Worm (Caenorhabditis elegans) whole organism, young adult: ENCODE data around the gene K01G5.10.
A peak's percentile ranks its signal among the peaks of the same experiment; 100 is the strongest.

Source experiments
- B0336.3 ChIP-seq: fragments of 200-800 bp; sonication (Bioruptor generic); IDR thresholded peaks from 2 replicates; pipeline ENCODE4 v1.3.6; 2022; ENCODE audit warnings: missing genetic modification characterization, missing compliant biosample characterization
- C06A6.2 ChIP-seq: fragments of 200-800 bp; sonication (Bioruptor generic); conservative IDR thresholded peaks from 2 replicates; pipeline ENCODE4 v1.3.6; 2022; ENCODE audit warnings: missing genetic modification characterization, missing compliant biosample characterization
- C17E4.6 ChIP-seq: fragments of 200-800 bp; sonication (Bioruptor generic); IDR thresholded peaks from 2 replicates; pipeline ENCODE4 v1.3.6; 2022; ENCODE audit warnings: missing genetic modification reagents, missing genetic modification characterization, missing compliant biosample characterization
- D2030.7 ChIP-seq: fragments of 200-800 bp; sonication (Bioruptor generic); IDR thresholded peaks from 2 replicates; pipeline ENCODE4 v1.3.6; 2022; ENCODE audit warnings: missing genetic modification reagents, missing genetic modification characterization, missing compliant biosample characterization
- F22D6.2 ChIP-seq: sonication (generic microtip); optimal IDR thresholded peaks from 2 replicates; lab custom pipeline; 2016; ENCODE audit warnings: mild to moderate bottlenecking, missing genetic modification characterization, missing compliant biosample characterization
- F33H1.4 ChIP-seq: fragments of 200-800 bp; sonication (Bioruptor generic); IDR thresholded peaks from 2 replicates; pipeline ENCODE4 v1.3.6; 2022; ENCODE audit warnings: missing genetic modification reagents, missing genetic modification characterization, missing compliant biosample characterization
- F37B4.10 ChIP-seq: fragments of 200-800 bp; sonication (Bioruptor generic); IDR thresholded peaks from 2 replicates; pipeline ENCODE4 v1.3.6; 2022; ENCODE audit warnings: missing genetic modification characterization, missing compliant biosample characterization
- F55B11.4 ChIP-seq: sonication (generic microtip); optimal IDR thresholded peaks from 2 replicates; lab custom pipeline; 2016; ENCODE audit warnings: missing compliant biosample characterization, missing genetic modification characterization, borderline replicate concordance; ENCODE audit not compliant: insufficient read depth
- F57A8.1 ChIP-seq: fragments of 200-800 bp; sonication (Bioruptor generic); optimal IDR thresholded peaks from 2 replicates; lab custom pipeline; 2018; ENCODE audit warnings: mild to moderate bottlenecking, missing genetic modification characterization, moderate library complexity, missing compliant biosample characterization
- K11D2.4 ChIP-seq: fragments of 200-800 bp; sonication (Bioruptor generic); IDR thresholded peaks from 2 replicates; pipeline ENCODE4 v1.3.6; 2022; ENCODE audit warnings: missing genetic modification reagents, missing genetic modification characterization, missing compliant biosample characterization
- K12H6.12 ChIP-seq: fragments of 200-800 bp; sonication (Bioruptor generic); optimal IDR thresholded peaks from 2 replicates; lab custom pipeline; 2018; ENCODE audit warnings: mild to moderate bottlenecking, missing genetic modification characterization, missing compliant biosample characterization
- T26A5.8 ChIP-seq: sonication (generic microtip); optimal IDR thresholded peaks from 2 replicates; lab custom pipeline; 2016; ENCODE audit warnings: missing genetic modification characterization, missing compliant biosample characterization
- Y56A3A.18 ChIP-seq: fragments of 200-800 bp; sonication (Bioruptor generic); IDR thresholded peaks from 2 replicates; pipeline ENCODE4 v1.3.6; 2022; ENCODE audit warnings: missing genetic modification reagents, missing genetic modification characterization, missing compliant biosample characterization
- Y67H2A.10 ChIP-seq: fragments of 200-800 bp; sonication (Bioruptor generic); conservative IDR thresholded peaks from 2 replicates; pipeline ENCODE4 v1.3.6; 2022; ENCODE audit warnings: missing genetic modification reagents, missing genetic modification characterization, missing compliant biosample characterization
- aptf-2 ChIP-seq: fragments of 200-800 bp; sonication (Bioruptor generic); conservative IDR thresholded peaks from 2 replicates; pipeline ENCODE4 v1.3.6; 2022; ENCODE audit warnings: missing genetic modification reagents, missing genetic modification characterization, missing compliant biosample characterization
- aptf-3 ChIP-seq: fragments of 200-800 bp; sonication (Bioruptor generic); IDR thresholded peaks from 2 replicates; pipeline ENCODE4 v1.3.6; 2022; ENCODE audit warnings: missing genetic modification characterization, missing compliant biosample characterization
- atf-7 ChIP-seq: sonication (generic microtip); optimal IDR thresholded peaks from 2 replicates; lab custom pipeline; 2017; ENCODE audit warnings: mild to moderate bottlenecking, missing genetic modification characterization, missing compliant biosample characterization
- attf-3 ChIP-seq: fragments of 200-800 bp; sonication (Bioruptor generic); conservative IDR thresholded peaks from 2 replicates; pipeline ENCODE4 v1.3.6; 2022; ENCODE audit warnings: missing genetic modification reagents, missing genetic modification characterization, missing compliant biosample characterization
- attf-5 ChIP-seq: fragments of 200-800 bp; sonication (Bioruptor generic); optimal IDR thresholded peaks from 2 replicates; lab custom pipeline; 2018; ENCODE audit warnings: mild to moderate bottlenecking, missing genetic modification characterization, missing compliant biosample characterization
- attf-6 ChIP-seq: fragments of 200-800 bp; sonication (Bioruptor generic); IDR thresholded peaks from 2 replicates; pipeline ENCODE4 v1.3.6; 2022; ENCODE audit warnings: missing genetic modification reagents, missing genetic modification characterization, missing compliant biosample characterization
- ceh-79 ChIP-seq: sonication (generic microtip); optimal IDR thresholded peaks from 2 replicates; lab custom pipeline; 2017; ENCODE audit warnings: mild to moderate bottlenecking, missing genetic modification characterization, missing compliant biosample characterization
- dpl-1 ChIP-seq: fragments of 150-350 bp; optimal IDR thresholded peaks from 2 replicates; lab custom pipeline; 2014; ENCODE audit warnings: missing biosample characterization, missing genetic modification reagents, missing genetic modification characterization
- egrh-3 ChIP-seq: fragments of 200-800 bp; sonication (Bioruptor generic); IDR thresholded peaks from 2 replicates; pipeline ENCODE4 v1.3.6; 2022; ENCODE audit warnings: missing genetic modification reagents, missing genetic modification characterization, missing compliant biosample characterization
- ekl-4 ChIP-seq: fragments of 200-800 bp; sonication (Bioruptor generic); IDR thresholded peaks from 2 replicates; pipeline ENCODE4 v1.3.6; 2022; ENCODE audit warnings: missing genetic modification reagents, missing genetic modification characterization, missing compliant biosample characterization
- fkh-3 ChIP-seq: sonication (generic microtip); optimal IDR thresholded peaks from 2 replicates; lab custom pipeline; 2016; ENCODE audit warnings: mild to moderate bottlenecking, missing genetic modification characterization, missing compliant biosample characterization
- him-1 ChIP-seq: sonication (generic microtip); optimal IDR thresholded peaks from 2 replicates; lab custom pipeline; 2016; ENCODE audit warnings: missing genotype, missing genetic modification reagents, missing genetic modification characterization, missing compliant biosample characterization
- hlh-12 ChIP-seq: sonication (generic microtip); optimal IDR thresholded peaks from 2 replicates; lab custom pipeline; 2016; ENCODE audit warnings: missing genetic modification characterization, missing compliant biosample characterization
- hmg-1.2 ChIP-seq: fragments of 200-800 bp; sonication (Bioruptor generic); IDR thresholded peaks from 2 replicates; pipeline ENCODE4 v1.3.6; 2022; ENCODE audit warnings: missing genetic modification reagents, missing genetic modification characterization, missing compliant biosample characterization
- lin-26 ChIP-seq: fragments of 200-800 bp; sonication (Bioruptor generic); IDR thresholded peaks from 2 replicates; pipeline ENCODE4 v1.3.6; 2022; ENCODE audit warnings: missing genetic modification reagents, missing genetic modification characterization, missing compliant biosample characterization
- lin-35 ChIP-seq, 3 experiments: fragments of 150-350 bp in 2 of 3; sonication (generic microtip) in 1 of 3; optimal IDR thresholded peaks; 2 replicates each; lab custom pipeline; 2014 to 2018; ENCODE audit warnings: missing biosample characterization in 3 of 3, missing genetic modification characterization in 3 of 3, missing genetic modification reagents in 3 of 3
- lin-40 ChIP-seq: sonication (generic microtip); optimal IDR thresholded peaks from 2 replicates; lab custom pipeline; 2016; ENCODE audit warnings: missing genetic modification characterization, mild to moderate bottlenecking, missing compliant biosample characterization, missing genotype, missing genetic modification reagents
- lin-54 ChIP-seq: fragments of 200-800 bp; sonication (Bioruptor generic); optimal IDR thresholded peaks from 2 replicates; lab custom pipeline; 2018; ENCODE audit warnings: mild to moderate bottlenecking, missing genetic modification characterization, missing compliant biosample characterization
- lsy-27 ChIP-seq: sonication (generic microtip); optimal IDR thresholded peaks from 2 replicates; lab custom pipeline; 2017; ENCODE audit warnings: missing genetic modification characterization, mild to moderate bottlenecking, missing compliant biosample characterization, antibody characterized with exemption, missing genotype, borderline replicate concordance; ENCODE audit not compliant: insufficient read depth
- madf-10 ChIP-seq: sonication (generic microtip); optimal IDR thresholded peaks from 2 replicates; lab custom pipeline; 2016; ENCODE audit warnings: mild to moderate bottlenecking, missing genetic modification characterization, missing compliant biosample characterization
- madf-3 ChIP-seq: fragments of 200-800 bp; sonication (Bioruptor generic); IDR thresholded peaks from 2 replicates; pipeline ENCODE4 v1.3.6; 2022; ENCODE audit warnings: missing genetic modification reagents, missing genetic modification characterization, missing compliant biosample characterization
- madf-8 ChIP-seq: fragments of 200-800 bp; sonication (Bioruptor generic); conservative IDR thresholded peaks from 2 replicates; pipeline ENCODE4 v1.3.6; 2022; ENCODE audit warnings: missing genetic modification reagents, missing genetic modification characterization, missing compliant biosample characterization
- mel-28 ChIP-seq: sonication (generic microtip); optimal IDR thresholded peaks from 2 replicates; lab custom pipeline; 2016; ENCODE audit warnings: borderline replicate concordance, mild to moderate bottlenecking, missing genetic modification characterization, missing compliant biosample characterization
- nhr-80 ChIP-seq: sonication (generic microtip); optimal IDR thresholded peaks from 2 replicates; lab custom pipeline; 2016; ENCODE audit warnings: missing genetic modification characterization, missing compliant biosample characterization
- rec-8 ChIP-seq, 2 experiments: sonication (generic microtip); optimal IDR thresholded peaks; 2 replicates each; lab custom pipeline; 2016; ENCODE audit warnings: mild to moderate bottlenecking in 2 of 2, missing genetic modification characterization in 2 of 2, missing genetic modification reagents in 2 of 2, missing genotype in 2 of 2, missing biosample characterization in 1 of 2, missing compliant biosample characterization in 1 of 2, moderate library complexity in 1 of 2
- rpc-1 ChIP-seq, 2 experiments: fragments of 150-350 bp in 1 of 2; sonication (generic microtip) in 1 of 2; optimal IDR thresholded peaks; 2 replicates each; lab custom pipeline; 2014 to 2018; ENCODE audit warnings: missing biosample characterization in 1 of 2, missing genetic modification characterization in 1 of 2, missing genetic modification reagents in 1 of 2, missing genotype in 1 of 2
- sea-2 ChIP-seq: fragments of 200-800 bp; sonication (Bioruptor generic); IDR thresholded peaks from 2 replicates; pipeline ENCODE4 v1.3.6; 2022; ENCODE audit warnings: missing genetic modification characterization, missing compliant biosample characterization
- snpc-1.1 ChIP-seq: sonication (generic microtip); optimal IDR thresholded peaks from 2 replicates; lab custom pipeline; 2017; ENCODE audit warnings: missing genetic modification characterization, mild to moderate bottlenecking, missing compliant biosample characterization, antibody characterized with exemption, moderate library complexity, missing genotype, missing genetic modification reagents; ENCODE audit not compliant: insufficient read depth
- snpc-1.3 ChIP-seq: sonication (generic microtip); optimal IDR thresholded peaks from 2 replicates; lab custom pipeline; 2017; ENCODE audit warnings: missing genetic modification characterization, mild to moderate bottlenecking, missing compliant biosample characterization, antibody characterized with exemption, moderate library complexity, missing genotype, missing genetic modification reagents; ENCODE audit not compliant: insufficient read depth
- tbx-9 ChIP-seq: sonication (generic microtip); optimal IDR thresholded peaks from 2 replicates; lab custom pipeline; 2016; ENCODE audit warnings: borderline replicate concordance, missing genetic modification characterization, inconsistent platforms, missing compliant biosample characterization
- unc-130 ChIP-seq: sonication (generic microtip); optimal IDR thresholded peaks from 2 replicates; lab custom pipeline; 2016; ENCODE audit warnings: missing genetic modification reagents, missing genetic modification characterization, missing compliant biosample characterization
- ztf-22 ChIP-seq: fragments of 200-800 bp; sonication (Bioruptor generic); optimal IDR thresholded peaks from 2 replicates; lab custom pipeline; 2018; ENCODE audit warnings: mild to moderate bottlenecking, missing genetic modification characterization, moderate library complexity, missing compliant biosample characterization

The K01G5.10 gene

ce11 chrIII:10742382-10742860, 15.9 kb downstream of the K01G5.10 start, which contains the start of the genes tbb-1 and rib-2 (continued):
- TF ChIP-seq ekl-4 (GFP tag; lab: Robert Waterston, UW) = peak; percentile 96
- TF ChIP-seq F55B11.4 = no peak
- TF ChIP-seq rec-8 (tag; optimal IDR thresholded peaks at IDR 0.05; lab: Kevin White, UChicago) = no peak
- peak; percentile 99 for TF ChIP-seq madf-8
- TF ChIP-seq Y56A3A.18 (GFP tag; lab: Robert Waterston, UW) = no peak
- no peak for TF ChIP-seq sea-2
- TF ChIP-seq C06A6.2 (GFP tag; lab: Robert Waterston, UW) = peak; percentile 47; the same call in 1 of the 2 replicates
- peak; percentile 65 for TF ChIP-seq him-1 (tag; lab: Kevin White, UChicago)
- TF ChIP-seq C17E4.6 (GFP tag; lab: Robert Waterston, UW) = peak; percentile 95
- no peak for TF ChIP-seq mel-28
- peak; percentile 99 for TF ChIP-seq lin-54 (GFP tag; lab: Kevin White, UChicago)
- TF ChIP-seq madf-10 (tag; lab: Kevin White, UChicago) = peak; percentile 78
- TF ChIP-seq egrh-3 = peak; percentile 46; the same call in 1 of the 2 replicates
- TF ChIP-seq, all 124 proteins: peak for 80

ce11 chrIII:10740518-10740917, 17.8 kb downstream of the K01G5.10 start, which contains the start of gene K01G5.8:
TSS of gene K01G5.8 (minus strand) at chrIII:10740772.
- no peak for TF ChIP-seq F37B4.10
- peak; percentile 26; the same call in 1 of the 2 replicates for TF ChIP-seq B0336.3
- peak; percentile 54 for TF ChIP-seq snpc-1.3 (tag; lab: Kevin White, UChicago)
- TF ChIP-seq ekl-4 (GFP tag; lab: Robert Waterston, UW) = 0 out of 2 replicates have a peak, but pooled peaks have one; percentile 38
- no peak for TF ChIP-seq F57A8.1 (GFP tag; lab: Kevin White, UChicago)
- TF ChIP-seq madf-3 (GFP tag; lab: Robert Waterston, UW) = no peak
- no peak for TF ChIP-seq rpc-1 (optimal IDR thresholded peaks at IDR 0.05; lab: Kevin White, UChicago)
- no peak for TF ChIP-seq rpc-1 (tag; optimal IDR thresholded peaks at IDR 0.05; lab: Kevin White, UChicago)
- TF ChIP-seq ztf-22 (GFP tag; lab: Kevin White, UChicago) = no peak
- no peak for TF ChIP-seq unc-130 (GFP tag; lab: Kevin White, UChicago)
- TF ChIP-seq F22D6.2 = no peak
- TF ChIP-seq egrh-3 = no peak
- TF ChIP-seq attf-5 (GFP tag; lab: Kevin White, UChicago) = no peak
- TF ChIP-seq T26A5.8 (tag; lab: Kevin White, UChicago) = no peak
- no peak for TF ChIP-seq attf-6
- TF ChIP-seq hmg-1.2 = no peak
- no peak for TF ChIP-seq tbx-9 (tag; lab: Kevin White, UChicago)
- no peak for TF ChIP-seq aptf-2 (GFP tag; lab: Robert Waterston, UW)
- TF ChIP-seq K12H6.12 (tag; lab: Kevin White, UChicago) = no peak
- peak; percentile 28; the same call in 1 of the 2 replicates for TF ChIP-seq F33H1.4 (GFP tag; lab: Robert Waterston, UW)
- TF ChIP-seq lin-40 = no peak
- peak; percentile 41; the same call in 1 of the 2 replicates for TF ChIP-seq lin-26
- TF ChIP-seq lin-54 (GFP tag; lab: Kevin White, UChicago) = peak; percentile 39
- no peak for TF ChIP-seq dpl-1 (GFP tag; lab: Kevin White, UChicago)
- TF ChIP-seq hlh-12 (tag; lab: Kevin White, UChicago) = no peak
- no peak for TF ChIP-seq fkh-3 (tag; lab: Kevin White, UChicago)
- no peak for TF ChIP-seq attf-3 (GFP tag; lab: Robert Waterston, UW)
- no peak for TF ChIP-seq lsy-27 (tag; lab: Kevin White, UChicago)
- no peak for TF ChIP-seq atf-7 (tag; lab: Kevin White, UChicago)
- TF ChIP-seq D2030.7 (GFP tag; lab: Robert Waterston, UW) = peak; percentile 50; the same call in 1 of the 2 replicates
- TF ChIP-seq ceh-79 = no peak
- no peak for TF ChIP-seq lin-35 (GFP tag; optimal IDR thresholded peaks at IDR 0.05; lab: Kevin White, UChicago)
- TF ChIP-seq K11D2.4 = no peak
- TF ChIP-seq aptf-3 (GFP tag; lab: Robert Waterston, UW) = no peak
- TF ChIP-seq snpc-1.1 = peak; percentile 29
- no peak for TF ChIP-seq nhr-80
- TF ChIP-seq Y67H2A.10 = 0 out of 2 replicates have a peak, but pooled peaks have one; percentile 30
- no peak for TF ChIP-seq mel-28
